Fruit fly (Drosophila melanogaster) whole organism, wandering third instar larva: Measurements from ENCODE around the gene CG45075.

Source experiments
- Abd-B ChIP-seq: fragments of >200 bp; optimal IDR thresholded peaks from 2 replicates; lab custom pipeline; 2017; ENCODE audit warnings: missing biosample characterization, missing genetic modification characterization
- CG32264 ChIP-seq: fragments of 200-800 bp; sonication (Bioruptor generic); optimal IDR thresholded peaks from 2 replicates; lab custom pipeline; 2016; ENCODE audit warnings: missing biosample characterization, missing genetic modification characterization
- CG9705 ChIP-seq: fragments of 200-800 bp; sonication (Bioruptor generic); optimal IDR thresholded peaks from 2 replicates; lab custom pipeline; 2018; ENCODE audit warnings: missing biosample characterization, mild to moderate bottlenecking, missing genetic modification characterization
- CrebA ChIP-seq: fragments of 200-800 bp; sonication (Bioruptor generic); optimal IDR thresholded peaks from 2 replicates; lab custom pipeline; 2016; ENCODE audit warnings: missing biosample characterization, mild to moderate bottlenecking, missing genetic modification characterization, borderline replicate concordance
- Dfd ChIP-seq: fragments of >200 bp; optimal IDR thresholded peaks from 2 replicates; lab custom pipeline; 2017; ENCODE audit warnings: missing biosample characterization, missing genetic modification characterization
- Dif ChIP-seq: fragments of 200-275, 200-300 bp; sonication (Bioruptor generic); optimal IDR thresholded peaks from 2 replicates; lab custom pipeline; 2018; ENCODE audit warnings: missing biosample characterization, missing genetic modification characterization; ENCODE audit not compliant: partially characterized antibody
- GATAd ChIP-seq: sonication (Bioruptor generic); optimal IDR thresholded peaks from 2 replicates; lab custom pipeline; 2016; ENCODE audit warnings: missing biosample characterization, missing genetic modification characterization
- HLH106 ChIP-seq: fragments of 200-800 bp; optimal IDR thresholded peaks from 3 replicates; lab custom pipeline; 2019; ENCODE audit warnings: missing biosample characterization, mild to moderate bottlenecking, missing genetic modification characterization, moderate library complexity
- Hnf4 ChIP-seq: fragments of 200-800 bp; sonication (Bioruptor generic); optimal IDR thresholded peaks from 2 replicates; lab custom pipeline; 2016; ENCODE audit warnings: missing biosample characterization, mild to moderate bottlenecking, missing genetic modification characterization
- Hr78 ChIP-seq: fragments of >200 bp; optimal IDR thresholded peaks from 2 replicates; lab custom pipeline; 2017; ENCODE audit warnings: missing biosample characterization, missing genetic modification characterization
- Hr83 ChIP-seq: fragments of 200-300 bp; sonication (Bioruptor generic); optimal IDR thresholded peaks from 2 replicates; lab custom pipeline; 2016; ENCODE audit warnings: missing biosample characterization, mild to moderate bottlenecking, missing genetic modification characterization, moderate library complexity; ENCODE audit not compliant: poor library complexity, severe bottlenecking
- Jra ChIP-seq: sonication (Bioruptor generic); optimal IDR thresholded peaks from 2 replicates; lab custom pipeline; 2016; ENCODE audit warnings: missing biosample characterization, missing genetic modification characterization
- Mio ChIP-seq: sonication (Bioruptor generic); optimal IDR thresholded peaks from 2 replicates; lab custom pipeline; 2016; ENCODE audit warnings: missing biosample characterization, missing genetic modification characterization
- Myc ChIP-seq: fragments of >200 bp; optimal IDR thresholded peaks from 2 replicates; lab custom pipeline; 2017
- N ChIP-seq: fragments of >200 bp; optimal IDR thresholded peaks from 2 replicates; lab custom pipeline; 2018; ENCODE audit warnings: missing biosample characterization, missing external identifiers, missing genetic modification characterization
- OdsH ChIP-seq: fragments of 200-800 bp; sonication (Bioruptor generic); optimal IDR thresholded peaks from 2 replicates; lab custom pipeline; 2016; ENCODE audit warnings: missing biosample characterization, mild to moderate bottlenecking, missing genetic modification characterization
- Rel ChIP-seq, 2 experiments: fragments of 200-800 bp; sonication (Bioruptor generic) in 1 of 2; optimal IDR thresholded peaks; 2 replicates in 1 of 2; 3 replicates in 1 of 2; lab custom pipeline; 2016 to 2019; ENCODE audit warnings: mild to moderate bottlenecking in 2 of 2, missing biosample characterization in 2 of 2, missing genetic modification characterization in 2 of 2, moderate library complexity in 1 of 2
- Sp1 ChIP-seq: fragments of 200-800 bp; sonication (Bioruptor generic); optimal IDR thresholded peaks from 3 replicates; lab custom pipeline; 2019; ENCODE audit warnings: missing biosample characterization, mild to moderate bottlenecking, missing genetic modification characterization, moderate library complexity
- Vsx2 ChIP-seq: fragments of 200-300, 225-300 bp; sonication (Bioruptor generic); optimal IDR thresholded peaks from 2 replicates; lab custom pipeline; 2018; ENCODE audit warnings: missing biosample characterization, missing genetic modification characterization; ENCODE audit not compliant: partially characterized antibody
- br ChIP-seq: fragments of 200-800 bp; sonication (Bioruptor generic); optimal IDR thresholded peaks from 2 replicates; lab custom pipeline; 2016; ENCODE audit warnings: missing biosample characterization, missing genetic modification characterization
- brk ChIP-seq: fragments of 200-800 bp; sonication (Bioruptor generic); optimal IDR thresholded peaks from 2 replicates; lab custom pipeline; 2016; ENCODE audit warnings: missing biosample characterization, mild to moderate bottlenecking, missing genetic modification characterization
- dl ChIP-seq, 2 experiments: fragments of 175-275, 200-275 bp in 1 of 2; fragments of 200-275 bp in 1 of 2; sonication (Bioruptor generic); optimal IDR thresholded peaks; lab custom pipeline; 2018; ENCODE audit warnings: mild to moderate bottlenecking in 2 of 2, missing biosample characterization in 2 of 2, missing genetic modification characterization in 2 of 2, moderate library complexity in 2 of 2; ENCODE audit not compliant: partially characterized antibody in 2 of 2, insufficient read depth in 1 of 2
- dmrt93B ChIP-seq: fragments of 200-800 bp; sonication (Bioruptor generic); optimal IDR thresholded peaks from 2 replicates; lab custom pipeline; 2018; ENCODE audit warnings: missing biosample characterization, mild to moderate bottlenecking, missing genetic modification characterization
- dsf ChIP-seq: sonication (Bioruptor generic); optimal IDR thresholded peaks from 2 replicates; lab custom pipeline; 2016; ENCODE audit warnings: missing biosample characterization, missing genetic modification characterization, borderline replicate concordance
- ey ChIP-seq: fragments of 200-800 bp; sonication (Bioruptor generic); optimal IDR thresholded peaks from 2 replicates; lab custom pipeline; 2016; ENCODE audit warnings: missing biosample characterization, missing genetic modification characterization
- foxo ChIP-seq, 2 experiments: fragments of 200-800 bp; sonication (Bioruptor generic); optimal IDR thresholded peaks; 2 replicates in 1 of 2; 3 replicates in 1 of 2; lab custom pipeline; 2016 to 2017; ENCODE audit warnings: missing biosample characterization in 2 of 2, missing genetic modification characterization in 2 of 2
- fru ChIP-seq: fragments of 200-800 bp; sonication (Bioruptor generic); optimal IDR thresholded peaks from 3 replicates; lab custom pipeline; 2016; ENCODE audit warnings: missing biosample characterization, mild to moderate bottlenecking, missing genetic modification characterization
- h ChIP-seq: fragments of 200-800 bp; sonication (Bioruptor generic); optimal IDR thresholded peaks from 3 replicates; lab custom pipeline; 2016; ENCODE audit warnings: missing biosample characterization, mild to moderate bottlenecking, missing genetic modification characterization
- jim ChIP-seq: fragments of 175-275, 200-325 bp; sonication (Bioruptor generic); optimal IDR thresholded peaks from 2 replicates; lab custom pipeline; 2016; ENCODE audit warnings: missing biosample characterization, mild to moderate bottlenecking, missing genetic modification characterization
- lola ChIP-seq: fragments of >200 bp; optimal IDR thresholded peaks from 2 replicates; lab custom pipeline; 2017; ENCODE audit warnings: missing biosample characterization, missing genetic modification characterization
- pan ChIP-seq: fragments of >200 bp; optimal IDR thresholded peaks from 2 replicates; lab custom pipeline; 2017
- psq ChIP-seq: fragments of 200-800 bp; sonication (Bioruptor generic); optimal IDR thresholded peaks from 3 replicates; lab custom pipeline; 2017; ENCODE audit warnings: missing biosample characterization, mild to moderate bottlenecking, missing genetic modification characterization, moderate library complexity
- rgr ChIP-seq: fragments of 200-800 bp; sonication (Bioruptor generic); optimal IDR thresholded peaks from 3 replicates; lab custom pipeline; 2016; ENCODE audit warnings: missing biosample characterization, mild to moderate bottlenecking, missing genetic modification characterization
- sage ChIP-seq: fragments of 200-800 bp; sonication (Bioruptor generic); optimal IDR thresholded peaks from 2 replicates; lab custom pipeline; 2016; ENCODE audit warnings: missing biosample characterization, mild to moderate bottlenecking, missing genetic modification characterization
- sv ChIP-seq: fragments of 200-800 bp; sonication (Bioruptor generic); optimal IDR thresholded peaks from 3 replicates; lab custom pipeline; 2016; ENCODE audit warnings: missing biosample characterization, missing genetic modification characterization
- tai ChIP-seq: sonication (Bioruptor generic); optimal IDR thresholded peaks from 2 replicates; lab custom pipeline; 2016; ENCODE audit warnings: missing biosample characterization, missing genetic modification characterization
- usp ChIP-seq: fragments of >200 bp; optimal IDR thresholded peaks from 2 replicates; lab custom pipeline; 2017; ENCODE audit warnings: missing biosample characterization, missing genetic modification characterization
- woc ChIP-seq: sonication (Bioruptor generic); optimal IDR thresholded peaks from 2 replicates; lab custom pipeline; 2016; ENCODE audit warnings: missing biosample characterization, mild to moderate bottlenecking, missing genetic modification characterization

CG45075 gene

DNA sequence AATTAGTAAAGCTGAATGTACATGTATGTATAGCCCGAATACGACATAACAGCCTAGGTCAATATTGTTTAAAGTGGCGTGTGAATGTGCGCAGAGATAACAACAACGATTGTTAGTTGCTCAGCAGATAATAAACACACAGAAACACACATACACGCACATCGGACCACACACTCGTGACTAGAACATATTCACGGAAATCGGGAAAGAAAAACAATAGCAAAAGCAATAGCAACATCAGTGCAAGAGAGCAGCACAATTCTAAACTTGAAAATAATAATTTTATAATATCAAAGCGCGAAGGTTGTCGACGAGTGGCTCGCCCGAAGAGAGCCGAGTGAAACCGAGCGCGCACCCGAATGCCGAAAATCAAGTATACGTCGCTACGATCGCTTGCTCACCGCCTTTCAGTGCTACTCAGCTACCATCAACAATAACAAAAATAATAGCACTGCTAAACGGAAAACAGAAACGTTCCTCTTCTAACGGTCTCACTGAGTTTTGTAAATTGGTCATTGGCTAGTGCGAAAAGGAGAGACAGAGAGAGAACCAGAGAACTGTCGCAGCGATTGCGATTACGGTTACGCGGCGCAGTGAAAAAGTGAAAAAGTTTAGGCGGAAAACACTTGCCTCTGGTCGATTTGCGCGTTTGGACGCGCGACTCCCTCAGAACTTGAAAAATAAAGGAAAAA, 8.1 kb upstream of the CG45075 start:
- TF ChIP-seq Hr78: no peak
- no peak for TF ChIP-seq N (GFP tag; lab: Kevin White, UChicago)
- TF ChIP-seq sv (GFP tag; lab: Kevin White, UChicago): no peak
- TF ChIP-seq foxo (GFP tag; optimal IDR thresholded peaks at IDR 0.05; lab: Kevin White, UChicago): no peak
- TF ChIP-seq dmrt93B (GFP tag; lab: Kevin White, UChicago): no peak
- TF ChIP-seq CG32264 (GFP tag; lab: Kevin White, UChicago): no peak
- TF ChIP-seq dsf (GFP tag; lab: Kevin White, UChicago): no peak
- no peak for TF ChIP-seq Rel (GFP tag; optimal IDR thresholded peaks at IDR 0.05; lab: Kevin White, UChicago)
- peak; percentile 52 for TF ChIP-seq Rel (tag; optimal IDR thresholded peaks at IDR 0.05; lab: Kevin White, UChicago)
- no peak for TF ChIP-seq Mio (GFP tag; lab: Kevin White, UChicago)
- no peak for TF ChIP-seq CG9705 (GFP tag; lab: Kevin White, UChicago)
- no peak for TF ChIP-seq ey
- TF ChIP-seq pan (lab: Kevin White, UChicago): no peak
- peak; percentile 52 for TF ChIP-seq Dif
- TF ChIP-seq dl (GFP tag; optimal IDR thresholded peaks at IDR 0.05; lab: Kevin White, UChicago; ENCODE audit: insufficient read depth in 1 of 2, partially characterized antibody in 2 of 2): no peak
- TF ChIP-seq Jra (GFP tag; lab: Kevin White, UChicago): peak; percentile 49
- TF ChIP-seq br (GFP tag; lab: Kevin White, UChicago): peak; percentile 57
- TF ChIP-seq woc: no peak
- no peak for TF ChIP-seq Myc
- peak; percentile 42 for TF ChIP-seq h (GFP tag; lab: Kevin White, UChicago)
- TF ChIP-seq Dfd: no peak
- peak; percentile 2 for TF ChIP-seq brk
- TF ChIP-seq Sp1 (GFP tag; lab: Kevin White, UChicago): peak; percentile 16
- TF ChIP-seq OdsH: peak; percentile 29
- no peak for TF ChIP-seq jim (GFP tag; lab: Kevin White, UChicago)
- TF ChIP-seq GATAd: no peak
- peak; percentile 34 for TF ChIP-seq Hr83 (GFP tag; lab: Kevin White, UChicago)
- TF ChIP-seq Vsx2 (GFP tag; lab: Kevin White, UChicago): peak; percentile 30
- TF ChIP-seq fru (GFP tag; lab: Kevin White, UChicago): no peak
- TF ChIP-seq psq (GFP tag; lab: Kevin White, UChicago): peak; percentile 35
- no peak for TF ChIP-seq HLH106 (tag; lab: Kevin White, UChicago)
- TF ChIP-seq Hnf4 (GFP tag; lab: Kevin White, UChicago): peak; percentile 15
- no peak for TF ChIP-seq tai (GFP tag; lab: Kevin White, UChicago)
- no peak for TF ChIP-seq lola (GFP tag; lab: Kevin White, UChicago)
- TF ChIP-seq Abd-B (GFP tag; lab: Kevin White, UChicago): no peak
- no peak for TF ChIP-seq usp (GFP tag; lab: Kevin White, UChicago)
- TF ChIP-seq sage (GFP tag; lab: Kevin White, UChicago): no peak
- TF ChIP-seq rgr (GFP tag; lab: Kevin White, UChicago): peak; percentile 27
- TF ChIP-seq CrebA (GFP tag; lab: Kevin White, UChicago): peak; percentile 62
- TF ChIP-seq, all 38 proteins: peak for 14

DNA sequence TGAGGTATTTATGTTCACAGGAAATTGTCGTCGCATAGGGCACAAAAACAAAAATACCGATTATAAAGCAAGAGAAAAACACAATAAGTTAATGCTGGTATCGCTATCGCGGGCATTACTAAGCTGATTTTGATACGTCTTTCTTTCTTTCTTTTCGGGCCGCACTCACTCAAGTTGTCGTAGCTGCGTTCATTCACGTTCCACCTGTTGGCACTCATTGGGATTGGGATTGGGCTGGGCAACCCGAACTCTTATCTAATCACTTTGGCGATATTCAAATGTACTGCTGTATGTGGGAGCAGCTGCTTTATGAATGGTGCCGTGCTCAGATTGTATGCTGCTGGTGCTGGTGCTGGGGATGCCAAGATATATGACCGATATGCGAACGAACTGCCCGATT, 6.5 kb upstream of the CG45075 start:
- no peak for TF ChIP-seq br (GFP tag; lab: Kevin White, UChicago)
- peak; percentile 9 for TF ChIP-seq h (GFP tag; lab: Kevin White, UChicago)
- TF ChIP-seq Sp1 (GFP tag; lab: Kevin White, UChicago): no peak
- no peak for TF ChIP-seq usp (GFP tag; lab: Kevin White, UChicago)
- no peak for TF ChIP-seq Rel (GFP tag; optimal IDR thresholded peaks at IDR 0.05; lab: Kevin White, UChicago)
- TF ChIP-seq Rel (tag; optimal IDR thresholded peaks at IDR 0.05; lab: Kevin White, UChicago): peak; percentile 49
- TF ChIP-seq Hr83 (GFP tag; lab: Kevin White, UChicago): peak; percentile 3
